Worm (Caenorhabditis elegans) whole organism, young adult: Measurements from ENCODE around the gene aldo-1.

ENCODE experiments used
- F10E7.11 ChIP-seq: sonication (generic microtip); optimal IDR thresholded peaks from 2 replicates; lab custom pipeline; 2017; ENCODE audit warnings: mild to moderate bottlenecking, missing genetic modification characterization, moderate library complexity, missing compliant biosample characterization
- F57A8.1 ChIP-seq: fragments of 200-800 bp; sonication (Bioruptor generic); optimal IDR thresholded peaks from 2 replicates; lab custom pipeline; 2018; ENCODE audit warnings: mild to moderate bottlenecking, missing genetic modification characterization, moderate library complexity, missing compliant biosample characterization
- K11D2.4 ChIP-seq: fragments of 200-800 bp; sonication (Bioruptor generic); IDR thresholded peaks from 2 replicates; pipeline ENCODE4 v1.3.6; 2022; ENCODE audit warnings: missing genetic modification reagents, missing genetic modification characterization, missing compliant biosample characterization
- K12H6.12 ChIP-seq: fragments of 200-800 bp; sonication (Bioruptor generic); optimal IDR thresholded peaks from 2 replicates; lab custom pipeline; 2018; ENCODE audit warnings: mild to moderate bottlenecking, missing genetic modification characterization, missing compliant biosample characterization
- Y95B8A.8 ChIP-seq: fragments of 200-800 bp; sonication (Bioruptor generic); IDR thresholded peaks from 2 replicates; pipeline ENCODE4 v1.3.6; 2022; ENCODE audit warnings: missing genetic modification reagents, missing genetic modification characterization, missing compliant biosample characterization
- ets-4 ChIP-seq: fragments of 200-800 bp; sonication (Bioruptor generic); optimal IDR thresholded peaks from 2 replicates; lab custom pipeline; 2018; ENCODE audit warnings: mild to moderate bottlenecking, missing genetic modification characterization, missing compliant biosample characterization
- lir-1 ChIP-seq: fragments of 200-800 bp; sonication (Bioruptor generic); conservative IDR thresholded peaks from 2 replicates; pipeline ENCODE4 v1.3.6; 2022; ENCODE audit warnings: missing genetic modification reagents, missing genetic modification characterization, missing compliant biosample characterization
- madf-10 ChIP-seq: sonication (generic microtip); optimal IDR thresholded peaks from 2 replicates; lab custom pipeline; 2016; ENCODE audit warnings: mild to moderate bottlenecking, missing genetic modification characterization, missing compliant biosample characterization

DNA sequence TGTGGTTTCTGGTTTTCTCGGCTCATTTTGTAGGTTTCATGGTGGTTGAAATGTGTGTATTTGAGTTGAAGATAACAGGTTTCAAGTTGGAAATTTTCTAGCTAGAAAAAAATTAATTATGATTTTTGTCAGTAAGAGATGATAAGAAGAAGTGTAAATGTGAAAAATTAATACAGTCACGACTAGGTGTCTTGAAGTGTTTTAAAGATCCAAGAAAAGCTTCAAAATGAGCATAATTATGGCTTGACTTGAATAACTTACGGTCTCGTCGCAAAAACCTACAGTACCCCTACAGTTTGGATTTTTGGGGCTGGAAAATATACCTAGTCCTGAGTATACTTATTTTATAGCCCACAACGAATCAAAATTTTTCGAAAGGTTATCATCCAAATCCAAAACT is 5.6 kb upstream of the aldo-1 start, which contains the start of gene exc-12:
- no peak for TF ChIP-seq Y95B8A.8 (GFP tag; lab: Robert Waterston, UW)
- no peak for TF ChIP-seq lir-1 (GFP tag; lab: Robert Waterston, UW)
- TF ChIP-seq F10E7.11 (tag; lab: Kevin White, UChicago) = no peak
- TF ChIP-seq K11D2.4 = no peak
- no peak for TF ChIP-seq K12H6.12 (tag; lab: Kevin White, UChicago)
- TF ChIP-seq ets-4 (GFP tag; lab: Kevin White, UChicago) = no peak
- TF ChIP-seq madf-10 (tag; lab: Kevin White, UChicago) = no peak
- no peak for TF ChIP-seq F57A8.1 (GFP tag; lab: Kevin White, UChicago)
